Fruit fly (Drosophila melanogaster) ovary, adult (tissue): ENCODE measurements around the gene CG2017.

Experiments used
- CG17801 ChIP-seq: fragments of 200-800 bp; optimal IDR thresholded peaks from 2 replicates; lab custom pipeline; 2019; ENCODE audit warnings: missing biosample characterization, mild to moderate bottlenecking, missing genetic modification characterization, moderate library complexity; ENCODE audit not compliant: partially characterized antibody

The CG2017 gene

DNA sequence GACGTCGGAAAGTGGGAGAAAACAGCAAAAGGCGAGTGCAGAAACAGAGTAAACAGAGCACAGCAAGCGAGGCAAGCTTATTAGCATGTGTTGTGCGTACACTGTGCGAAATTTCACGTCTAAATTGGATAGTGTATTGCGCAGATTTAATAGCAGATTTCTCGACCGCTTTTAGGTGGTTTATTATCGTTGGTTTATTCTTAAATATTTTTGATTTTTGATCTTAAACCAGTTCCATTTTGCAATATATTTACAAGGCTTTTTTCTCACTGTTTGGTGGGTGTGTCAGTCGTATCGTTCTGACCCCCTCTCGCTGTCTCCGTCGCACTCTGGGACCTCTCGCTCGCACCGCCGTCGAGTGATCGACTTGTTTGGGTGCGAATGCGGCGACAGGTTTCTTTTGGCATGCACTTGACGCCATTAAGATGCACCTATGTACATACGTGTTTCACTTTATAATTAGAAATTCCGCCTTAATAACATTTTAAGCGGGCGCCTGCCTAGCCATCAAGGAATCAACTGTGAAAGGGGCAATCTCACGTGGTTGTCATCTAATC is 28.2 kb downstream of the CG2017 start:
- TF ChIP-seq CG17801 = no peak

DNA sequence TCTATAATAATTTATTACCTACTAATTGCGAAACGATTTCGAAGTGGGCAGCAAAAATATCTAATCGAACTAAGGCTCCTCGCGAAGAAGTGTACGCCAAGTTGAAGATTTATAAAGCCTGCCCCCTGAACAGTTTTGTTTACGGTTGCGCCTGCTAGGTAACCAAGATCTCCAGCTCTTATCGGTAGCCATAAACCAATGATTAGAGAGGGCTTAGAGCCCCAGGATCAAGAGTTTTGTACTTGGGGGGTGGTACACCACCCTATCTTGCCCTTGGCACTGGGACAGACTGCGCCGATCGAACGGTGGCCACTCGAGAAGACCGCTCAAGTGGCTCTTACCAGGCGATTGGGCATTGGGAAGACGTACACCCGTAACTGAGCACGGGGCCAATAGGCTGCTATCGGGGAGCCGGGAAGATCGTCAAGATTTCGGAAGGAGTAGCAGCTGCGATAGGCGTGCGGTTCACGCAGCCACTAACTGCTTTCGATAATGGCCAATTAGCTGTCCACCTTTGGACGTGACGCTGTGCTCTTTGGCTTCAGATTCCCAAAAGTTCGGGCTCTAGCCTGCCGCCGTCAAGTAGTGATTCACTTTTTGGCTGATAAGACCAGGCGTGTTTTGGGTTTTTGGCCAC is 29.7 kb downstream of the CG2017 start:
- TF ChIP-seq CG17801 = no peak

DNA sequence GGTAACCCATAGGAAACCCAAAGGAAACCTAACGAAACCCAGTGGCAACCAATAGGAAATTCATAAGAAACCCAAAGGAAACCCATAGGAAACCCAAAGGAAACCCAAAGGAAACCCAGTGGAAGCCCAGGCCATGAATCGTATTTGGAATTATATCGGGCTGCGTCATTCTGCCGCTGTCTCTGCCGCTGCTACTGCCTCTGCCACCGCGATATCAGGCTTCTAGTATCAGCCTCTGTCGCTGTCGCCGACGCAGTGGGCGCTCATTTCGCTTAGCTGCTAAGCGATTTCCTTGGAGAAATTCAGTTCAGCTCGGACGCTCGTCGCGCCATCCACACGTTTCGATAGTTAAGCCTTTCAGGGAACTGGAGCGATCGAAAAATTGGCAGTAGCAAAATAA is 30.9 kb downstream of the CG2017 start, which contains the start of gene CG1208:
TSS of gene CG1208 (plus strand) at position 301 of the 400 bp plus-strand sequence.
- no peak for TF ChIP-seq CG17801

DNA sequence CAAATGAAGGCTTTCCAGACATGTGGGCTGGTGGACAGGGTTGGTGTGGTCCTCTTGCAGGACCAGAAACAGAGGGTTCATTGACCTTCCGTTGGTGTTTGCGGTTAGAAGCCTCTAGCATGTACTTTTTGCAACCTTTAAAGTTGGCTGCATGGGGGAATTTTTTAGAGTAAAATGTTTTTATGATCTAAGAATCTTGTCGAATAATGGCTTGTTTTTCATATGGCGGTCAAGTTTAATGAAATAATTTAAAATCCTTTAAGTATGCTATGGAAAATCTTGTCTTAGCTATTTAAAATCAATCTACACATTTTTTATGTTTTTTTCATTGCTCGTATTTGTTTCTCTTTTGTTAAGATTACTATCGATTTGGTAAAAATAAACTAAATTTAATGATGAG is 32.4 kb downstream of the CG2017 start, which contains the start of gene glob3:
TSS of gene glob3 (plus strand) at position 301 of the 400 bp plus-strand sequence.
- TF ChIP-seq CG17801 = no peak

DNA sequence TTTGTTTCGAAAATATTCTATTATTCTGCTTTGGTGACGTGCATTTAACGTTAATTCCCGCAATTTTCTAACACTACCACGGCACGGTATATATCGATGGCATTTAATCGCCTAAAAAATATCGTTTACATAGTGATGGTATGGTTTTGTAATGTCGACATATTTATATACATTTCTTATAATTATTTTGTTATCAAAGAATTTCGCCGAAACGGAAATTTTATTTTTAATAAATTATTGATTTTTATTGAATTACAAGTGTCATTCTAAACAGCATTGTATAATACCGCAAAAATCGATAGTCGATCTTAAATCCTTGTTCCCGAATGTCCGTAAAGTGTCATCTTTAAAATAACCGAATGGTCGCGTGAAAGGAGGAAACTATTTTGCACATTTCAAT is 37.7 kb downstream of the CG2017 start, which contains the start of the genes Sec20 and dgrn:
TSS of gene Sec20 (minus strand) at position 77 of the 400 bp plus-strand sequence.
TSS of gene dgrn (plus strand) at position 160 of the 400 bp plus-strand sequence.
- TF ChIP-seq CG17801 = peak; percentile 71

DNA sequence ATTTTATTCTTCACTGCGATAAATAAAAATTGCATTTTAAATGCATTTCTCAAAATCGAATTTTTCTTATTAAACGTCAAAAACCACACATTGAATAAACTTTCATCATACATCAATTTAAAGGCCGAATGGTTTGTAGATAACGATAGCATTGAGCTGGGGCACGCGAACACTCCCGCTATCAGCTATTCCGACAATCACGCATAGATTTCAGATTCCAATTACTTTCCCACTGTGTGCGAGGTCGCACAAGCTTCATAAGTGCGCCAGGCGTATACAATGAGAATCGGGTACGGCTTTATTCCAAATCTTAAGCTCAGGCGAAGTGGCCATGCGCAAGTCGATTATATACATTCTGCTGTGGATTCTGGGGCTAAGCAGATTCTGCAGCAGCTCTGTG is 40.5 kb downstream of the CG2017 start, which contains the start of gene CG46303:
TSS of gene CG46303 (plus strand) at position 223 of the 400 bp plus-strand sequence.
- no peak for TF ChIP-seq CG17801

DNA sequence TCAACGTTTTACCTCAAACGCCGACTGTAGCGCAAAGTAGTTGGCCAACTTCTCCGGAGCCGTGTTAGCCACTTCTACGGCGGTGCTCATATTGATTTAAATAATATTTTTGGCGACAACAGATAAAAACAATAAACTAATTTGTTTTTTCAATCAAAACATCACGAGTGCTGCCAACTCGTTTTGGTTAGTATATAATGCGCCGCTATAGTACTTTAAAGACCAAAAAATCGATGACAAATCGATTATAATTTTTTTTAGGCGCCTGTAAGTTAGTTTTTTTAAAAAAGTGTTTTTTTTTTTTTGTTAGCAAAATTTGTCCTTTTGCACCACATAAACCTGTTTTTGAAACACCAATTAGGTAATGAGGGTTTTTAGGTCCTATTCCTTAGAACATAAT is 41.0 kb downstream of the CG2017 start, which contains the start of gene Hpr1:
TSS of gene Hpr1 (minus strand) at position 198 of the 400 bp plus-strand sequence.
- no peak for TF ChIP-seq CG17801

DNA sequence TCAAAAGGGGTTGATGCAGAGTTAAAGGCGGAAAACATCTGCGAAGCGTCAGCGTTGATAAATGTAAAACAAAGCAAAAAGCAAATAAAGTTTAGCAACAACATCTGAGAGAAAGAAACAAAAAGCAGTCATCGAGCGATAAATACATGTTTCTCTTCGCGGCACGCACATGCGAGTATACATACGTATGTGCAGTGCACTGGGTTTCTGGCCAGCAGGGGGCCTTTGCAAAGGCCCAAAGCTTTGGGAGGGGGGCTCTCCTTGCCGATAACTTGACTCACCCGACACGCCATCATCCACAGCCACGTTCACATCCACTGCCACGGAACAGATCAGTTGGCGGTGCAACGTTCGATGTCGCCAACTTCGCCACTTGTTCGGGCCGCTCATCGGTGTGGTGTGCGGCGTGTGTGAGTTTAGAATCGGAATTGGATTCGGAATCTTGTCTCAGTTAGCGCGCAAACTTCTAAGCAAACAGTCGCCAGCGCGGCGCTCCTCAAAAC is 49.0 kb downstream of the CG2017 start, which contains the start of gene CG42675:
TSS of gene CG42675 (plus strand) at position 453 of the 503 bp plus-strand sequence.
- TF ChIP-seq CG17801 = no peak
